Fruit fly (Drosophila melanogaster) whole organism, embryonic: Measurements from ENCODE around the gene mRpL4.

Source experiments
- CG10431 ChIP-seq: fragments of 200-800 bp; sonication (Bioruptor generic); optimal IDR thresholded peaks from 3 replicates; lab custom pipeline; 2018; ENCODE audit warnings: missing biosample characterization, mild to moderate bottlenecking, missing genetic modification characterization
- CG10565 ChIP-seq: fragments of 200-800 bp; sonication (Bioruptor generic); optimal IDR thresholded peaks from 3 replicates; lab custom pipeline; 2016; ENCODE audit warnings: missing biosample characterization, mild to moderate bottlenecking, missing genetic modification characterization
- CG11504 ChIP-seq: fragments of 200-800 bp; sonication (Bioruptor generic); optimal IDR thresholded peaks from 3 replicates; lab custom pipeline; 2019; ENCODE audit warnings: missing biosample characterization, mild to moderate bottlenecking, missing genetic modification characterization, moderate library complexity
- CG12071 ChIP-seq: fragments of 200-800 bp; sonication (Bioruptor generic); optimal IDR thresholded peaks from 3 replicates; lab custom pipeline; 2018; ENCODE audit warnings: missing biosample characterization, mild to moderate bottlenecking, missing genetic modification characterization
- CG12659 ChIP-seq: fragments of 200-800 bp; sonication (Bioruptor generic); optimal IDR thresholded peaks from 3 replicates; lab custom pipeline; 2017; ENCODE audit warnings: mild to moderate bottlenecking, missing biosample characterization, missing genetic modification reagents, missing genetic modification characterization
- CG14965 ChIP-seq: fragments of 200-800 bp; sonication (Bioruptor generic); optimal IDR thresholded peaks from 2 replicates; lab custom pipeline; 2016; ENCODE audit warnings: missing biosample characterization, missing genetic modification characterization, borderline replicate concordance
- CG1647 ChIP-seq: fragments of 200-800 bp; sonication (Bioruptor generic); optimal IDR thresholded peaks from 3 replicates; lab custom pipeline; 2016; ENCODE audit warnings: missing biosample characterization, missing genetic modification characterization
- CG18599 ChIP-seq: fragments of 200-800 bp; sonication (Bioruptor generic); optimal IDR thresholded peaks from 3 replicates; lab custom pipeline; 2017; ENCODE audit warnings: missing biosample characterization, missing genetic modification characterization, mild to moderate bottlenecking, moderate library complexity, missing genetic modification reagents
- CG30403 ChIP-seq: fragments of 200-800 bp; sonication (Bioruptor generic); optimal IDR thresholded peaks from 3 replicates; lab custom pipeline; 2016; ENCODE audit warnings: missing biosample characterization, missing genetic modification characterization
- CG34376 ChIP-seq: fragments of 200-800 bp; sonication (Bioruptor generic); optimal IDR thresholded peaks from 2 replicates; lab custom pipeline; 2018; ENCODE audit warnings: missing biosample characterization, mild to moderate bottlenecking, missing genetic modification characterization
- CG4360 ChIP-seq: fragments of 200-800 bp; sonication (Bioruptor generic); IDR thresholded peaks from 2 replicates; pipeline ENCODE4 v1.3.6; 2022; ENCODE audit warnings: missing biosample characterization, missing genetic modification characterization
- CG4820 ChIP-seq: fragments of 200-800 bp; sonication (Bioruptor generic); optimal IDR thresholded peaks from 3 replicates; lab custom pipeline; 2016; ENCODE audit warnings: missing biosample characterization, missing genetic modification characterization
- CG4854 ChIP-seq: fragments of 200-800 bp; sonication (Bioruptor generic); optimal IDR thresholded peaks from 2 replicates; lab custom pipeline; 2016; ENCODE audit warnings: missing biosample characterization, missing genetic modification characterization, inconsistent platforms
- CG5953 ChIP-seq: fragments of 200-800 bp; sonication (Bioruptor generic); IDR thresholded peaks from 2 replicates; pipeline ENCODE4 v1.3.6; 2022; ENCODE audit warnings: missing biosample characterization, missing genetic modification characterization
- CG6272 ChIP-seq: fragments of 200-800 bp; sonication (Bioruptor generic); IDR thresholded peaks from 2 replicates; pipeline ENCODE4 v1.3.6; 2022; ENCODE audit warnings: missing biosample characterization, missing genetic modification characterization
- CG6765 ChIP-seq: fragments of 200-800 bp; sonication (Bioruptor generic); optimal IDR thresholded peaks from 3 replicates; lab custom pipeline; 2017; ENCODE audit warnings: missing biosample characterization, mild to moderate bottlenecking, missing genetic modification characterization
- CG6791 ChIP-seq: fragments of 200-800 bp; sonication (Bioruptor generic); IDR thresholded peaks from 3 replicates; pipeline ENCODE4 v1.3.6; 2022; ENCODE audit warnings: missing biosample characterization, missing genetic modification characterization; ENCODE audit not compliant: partially characterized antibody
- CG7839 ChIP-seq: fragments of 200-800 bp; sonication (Bioruptor generic); optimal IDR thresholded peaks from 3 replicates; lab custom pipeline; 2018; ENCODE audit warnings: missing biosample characterization, mild to moderate bottlenecking, missing genetic modification characterization, moderate library complexity
- CG8478 ChIP-seq: fragments of >200 bp; optimal IDR thresholded peaks from 2 replicates; lab custom pipeline; 2018
- CG9876 ChIP-seq: fragments of 200-800 bp; sonication (Bioruptor generic); optimal IDR thresholded peaks from 2 replicates; lab custom pipeline; 2016; ENCODE audit warnings: missing biosample characterization, missing genetic modification characterization
- CG9932 ChIP-seq: fragments of 200-800 bp; sonication (Bioruptor generic); IDR thresholded peaks from 2 replicates; pipeline ENCODE4 v1.3.6; 2022; ENCODE audit warnings: missing biosample characterization, missing genetic modification characterization
- E2f1 ChIP-seq: fragments of 200-800 bp; sonication (Bioruptor generic); IDR thresholded peaks from 2 replicates; pipeline ENCODE4 v1.3.6; 2022; ENCODE audit warnings: missing biosample characterization, missing genetic modification characterization
- E2f2 ChIP-seq: fragments of 200-800 bp; sonication (Bioruptor generic); IDR thresholded peaks from 2 replicates; pipeline ENCODE4 v1.3.6; 2022; ENCODE audit warnings: missing biosample characterization, missing genetic modification characterization
- HmgD ChIP-seq: fragments of 200-800 bp; sonication (Bioruptor generic); optimal IDR thresholded peaks from 3 replicates; lab custom pipeline; 2016; ENCODE audit warnings: missing biosample characterization, missing genetic modification characterization
- Hmr ChIP-seq: fragments of 200-800 bp; sonication (Bioruptor generic); optimal IDR thresholded peaks from 3 replicates; lab custom pipeline; 2017; ENCODE audit warnings: mild to moderate bottlenecking, missing biosample characterization, missing genetic modification reagents, missing genetic modification characterization
- Med ChIP-seq: fragments of 200-800 bp; sonication (Bioruptor generic); peaks from one replicate; lab custom pipeline; 2016; ENCODE audit warnings: missing biosample characterization, missing genetic modification characterization, mild to moderate bottlenecking, inconsistent platforms, moderate library complexity
- Sox100B ChIP-seq: fragments of 200-800 bp; sonication (Bioruptor generic); optimal IDR thresholded peaks from 3 replicates; lab custom pipeline; 2018; ENCODE audit warnings: missing biosample characterization, mild to moderate bottlenecking, missing genetic modification characterization
- Sox102F ChIP-seq: fragments of 200-800 bp; sonication (Bioruptor generic); optimal IDR thresholded peaks from 2 replicates; lab custom pipeline; 2018; ENCODE audit warnings: missing biosample characterization, mild to moderate bottlenecking, missing genetic modification characterization, moderate library complexity
- Ssrp ChIP-seq: fragments of 200-800 bp; sonication (Bioruptor generic); optimal IDR thresholded peaks from 2 replicates; lab custom pipeline; 2018; ENCODE audit warnings: missing biosample characterization, mild to moderate bottlenecking, missing genetic modification characterization, moderate library complexity
- Trl ChIP-seq, 3 experiments: fragments of >200 bp in 2 of 3; fragments of 200-800 bp in 1 of 3; sonication (Bioruptor generic) in 1 of 3; optimal IDR thresholded peaks; 2 replicates in 1 of 3; 3 replicates in 2 of 3; lab custom pipeline; 2016 to 2017; ENCODE audit warnings: missing biosample characterization in 1 of 3, missing genetic modification characterization in 1 of 3
- Xbp1 ChIP-seq: fragments of 200-800 bp; sonication (Bioruptor generic); optimal IDR thresholded peaks from 3 replicates; lab custom pipeline; 2016; ENCODE audit warnings: missing biosample characterization, mild to moderate bottlenecking, missing genetic modification characterization
- dm ChIP-seq: fragments of 200-800 bp; sonication (Bioruptor generic); optimal IDR thresholded peaks from 3 replicates; lab custom pipeline; 2016; ENCODE audit warnings: missing biosample characterization, missing genetic modification characterization
- dmrt99B ChIP-seq: fragments of 200-800 bp; sonication (Bioruptor generic); optimal IDR thresholded peaks from 2 replicates; lab custom pipeline; 2018; ENCODE audit warnings: missing biosample characterization, mild to moderate bottlenecking, missing genetic modification characterization, moderate library complexity
- emc ChIP-seq: fragments of 200-800 bp; sonication (Bioruptor generic); optimal IDR thresholded peaks from 2 replicates; lab custom pipeline; 2016; ENCODE audit warnings: missing biosample characterization, missing genetic modification characterization
- esg ChIP-seq: fragments of 200-800 bp; sonication (Bioruptor generic); conservative IDR thresholded peaks from 2 replicates; pipeline ENCODE4 v1.3.6; 2022; ENCODE audit warnings: missing biosample characterization, missing genetic modification characterization
- gem ChIP-seq: fragments of 200-800 bp; sonication (Bioruptor generic); optimal IDR thresholded peaks from 2 replicates; lab custom pipeline; 2019; ENCODE audit warnings: missing biosample characterization, mild to moderate bottlenecking, missing genetic modification characterization, moderate library complexity
- gro ChIP-seq: fragments of 200-800 bp; sonication (Bioruptor generic); optimal IDR thresholded peaks from 2 replicates; lab custom pipeline; 2016; ENCODE audit warnings: missing biosample characterization, missing genetic modification characterization
- jumu ChIP-seq: fragments of 200-800 bp; sonication (Bioruptor generic); optimal IDR thresholded peaks from 3 replicates; lab custom pipeline; 2016; ENCODE audit warnings: missing biosample characterization, missing genetic modification characterization
- kay ChIP-seq: fragments of 200-800 bp; sonication (Bioruptor generic); optimal IDR thresholded peaks from 2 replicates; lab custom pipeline; 2016; ENCODE audit warnings: missing biosample characterization, missing genetic modification characterization
- mld ChIP-seq: fragments of 200-800 bp; sonication (Bioruptor generic); IDR thresholded peaks from 3 replicates; pipeline ENCODE4 v1.3.6; 2022; ENCODE audit warnings: missing biosample characterization, missing genetic modification characterization; ENCODE audit not compliant: partially characterized antibody
- onecut ChIP-seq: fragments of 200-800 bp; sonication (Bioruptor generic); IDR thresholded peaks from 2 replicates; pipeline ENCODE4 v1.3.6; 2022; ENCODE audit warnings: missing biosample characterization, missing genetic modification characterization
- otp ChIP-seq: fragments of 200-800 bp; sonication (Bioruptor generic); IDR thresholded peaks from 3 replicates; pipeline ENCODE4, ENCODE4 v1.3.6; 2022; ENCODE audit warnings: missing biosample characterization, missing genetic modification characterization
- prd ChIP-seq, 3 experiments: fragments of >200 bp in 2 of 3; fragments of 200-800 bp in 1 of 3; sonication (Bioruptor generic) in 1 of 3; optimal IDR thresholded peaks in 2 of 3; IDR thresholded peaks in 1 of 3; 2 replicates in 2 of 3; 3 replicates in 1 of 3; pipeline versions ENCODE4 v1.3.6 to Lab custom; 2017 to 2022; ENCODE audit warnings: missing biosample characterization in 1 of 3, missing genetic modification characterization in 1 of 3
- schlank ChIP-seq: fragments of 200-800 bp; sonication (Bioruptor generic); optimal IDR thresholded peaks from 2 replicates; lab custom pipeline; 2018; ENCODE audit warnings: missing biosample characterization, mild to moderate bottlenecking, missing genetic modification characterization
- tin ChIP-seq: fragments of 200-800 bp; sonication (Bioruptor generic); optimal IDR thresholded peaks from 3 replicates; lab custom pipeline; 2016; ENCODE audit warnings: missing biosample characterization, missing genetic modification characterization
- unpg ChIP-seq: fragments of 200-800 bp; sonication (Bioruptor generic); optimal IDR thresholded peaks from 3 replicates; lab custom pipeline; 2018; ENCODE audit warnings: missing biosample characterization, mild to moderate bottlenecking, missing genetic modification characterization, moderate library complexity
- zfh1 ChIP-seq: fragments of 200-800 bp; sonication (Bioruptor generic); IDR thresholded peaks from 3 replicates; pipeline ENCODE4 v1.3.6; 2022; ENCODE audit warnings: missing biosample characterization, missing genetic modification characterization
- zfh2 ChIP-seq: fragments of 200-800 bp; sonication (Bioruptor generic); optimal IDR thresholded peaks from 2 replicates; lab custom pipeline; 2016; ENCODE audit warnings: missing biosample characterization, missing genetic modification characterization

Gene mRpL4

dm6 chr2L:16284306-16285299 lies 44.3 kb downstream of the mRpL4 start (continued):
- no peak for TF ChIP-seq HmgD
- TF ChIP-seq Med = peak; percentile 82
- TF ChIP-seq CG7839 (tag; lab: Kevin White, UChicago) = peak; percentile 59
- peak; percentile 56 for TF ChIP-seq CG11504
- TF ChIP-seq dmrt99B (tag; lab: Kevin White, UChicago) = peak; percentile 58
- TF ChIP-seq gem = peak; percentile 70
- peak; percentile 74 for TF ChIP-seq Hmr
- peak; percentile 74 for TF ChIP-seq CG8478 (lab: Kevin White, UChicago)
- peak; percentile 25 for TF ChIP-seq Sox100B (GFP tag; lab: Kevin White, UChicago)
- no peak for TF ChIP-seq otp (GFP tag; lab: Robert Waterston, UW)
- no peak for TF ChIP-seq CG10431 (GFP tag; lab: Kevin White, UChicago)
- no peak for TF ChIP-seq prd (optimal IDR thresholded peaks at IDR 0.05; lab: Kevin White, UChicago)
- TF ChIP-seq prd (GFP tag; IDR thresholded peaks at IDR 0.05; lab: Robert Waterston, UW) = no peak
- no peak for TF ChIP-seq CG9932 (GFP tag; lab: Robert Waterston, UW)
- TF ChIP-seq tin (GFP tag; lab: Kevin White, UChicago) = no peak
- no peak for TF ChIP-seq jumu (GFP tag; lab: Kevin White, UChicago)
- peak; percentile 56 for TF ChIP-seq zfh2 (GFP tag; lab: Kevin White, UChicago)
- TF ChIP-seq CG10565 (GFP tag; lab: Kevin White, UChicago) = no peak
- peak; percentile 77 for TF ChIP-seq CG18599 (GFP tag; lab: Kevin White, UChicago)
- peak; percentile 36 for TF ChIP-seq CG4854 (GFP tag; lab: Kevin White, UChicago)
- peak; percentile 94 to 99 for TF ChIP-seq Trl (optimal IDR thresholded peaks at IDR 0.05; lab: Kevin White, UChicago)
- TF ChIP-seq Trl (GFP tag; optimal IDR thresholded peaks at IDR 0.05; lab: Kevin White, UChicago) = peak; percentile 13
- peak; percentile 3 for TF ChIP-seq gro
- TF ChIP-seq CG5953 (GFP tag; lab: Robert Waterston, UW) = no peak
- TF ChIP-seq CG12071 (GFP tag; lab: Kevin White, UChicago) = peak; percentile 66
- no peak for TF ChIP-seq CG4360 (GFP tag; lab: Robert Waterston, UW)
- TF ChIP-seq Xbp1 = peak; percentile 36
- no peak for TF ChIP-seq CG6272
- TF ChIP-seq CG1647 (GFP tag; lab: Kevin White, UChicago) = peak; percentile 0
- TF ChIP-seq CG6791 = no peak
- TF ChIP-seq CG34376 (GFP tag; lab: Kevin White, UChicago) = peak; percentile 53
- peak; percentile 47 for TF ChIP-seq schlank (tag; lab: Kevin White, UChicago)
- no peak for TF ChIP-seq CG4820 (GFP tag; lab: Kevin White, UChicago)
- no peak for TF ChIP-seq esg (GFP tag; lab: Robert Waterston, UW)
- peak; percentile 15 for TF ChIP-seq CG9876 (GFP tag; lab: Kevin White, UChicago)
- no peak for TF ChIP-seq zfh1
- peak; percentile 51 for TF ChIP-seq unpg (GFP tag; lab: Kevin White, UChicago)
- no peak for TF ChIP-seq emc
- TF ChIP-seq Sox102F = peak; percentile 54
- TF ChIP-seq CG14965 = no peak
- peak; percentile 56 for TF ChIP-seq CG6765
- TF ChIP-seq onecut (GFP tag; lab: Robert Waterston, UW) = peak; percentile 42
- TF ChIP-seq mld = no peak
- TF ChIP-seq Ssrp = peak; percentile 1
- TF ChIP-seq CG12659 (GFP tag; lab: Kevin White, UChicago) = peak; percentile 47
- TF ChIP-seq E2f1 (GFP tag; lab: Robert Waterston, UW) = no peak
- no peak for TF ChIP-seq E2f2 (GFP tag; lab: Robert Waterston, UW)
- no peak for TF ChIP-seq kay (GFP tag; lab: Kevin White, UChicago)
- TF ChIP-seq CG30403 (GFP tag; lab: Kevin White, UChicago) = peak; percentile 29
- TF ChIP-seq dm (GFP tag; lab: Kevin White, UChicago) = peak; percentile 47
